Fruit fly (Drosophila melanogaster) Kc167 (cell line): Measurements from ENCODE around the gene CG5882.

Experiments
- insv ChIP-seq: fragments of >200 bp; optimal IDR thresholded peaks from 3 replicates; lab custom pipeline; 2018; ENCODE audit warnings: missing external identifiers
- psq ChIP-seq: fragments of >200 bp; optimal IDR thresholded peaks from 2 replicates; lab custom pipeline; 2017; ENCODE audit warnings: missing external identifiers

DNA sequence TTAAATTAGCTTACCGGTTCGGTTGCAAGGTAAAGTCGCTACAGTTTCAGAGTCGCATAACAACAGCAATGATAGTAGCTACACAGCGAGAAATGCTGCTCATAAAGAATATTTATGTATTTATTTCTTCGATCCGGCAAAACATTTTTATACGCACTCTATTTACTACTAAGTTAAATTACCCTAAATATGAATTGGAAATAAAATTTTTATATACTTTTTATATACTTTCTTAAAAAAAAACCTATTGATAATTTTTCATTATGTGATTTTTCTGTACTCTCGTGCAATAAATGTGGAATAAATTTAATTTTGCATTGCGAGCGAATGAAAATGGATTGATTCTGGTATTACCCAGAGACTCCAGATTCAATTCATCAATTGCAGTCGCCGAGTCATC, 17.5 kb upstream of the CG5882 start, which contains the start of gene Jhbp11:
- no peak for TF ChIP-seq psq (lab: Kevin White, UChicago)
- no peak for TF ChIP-seq insv (lab: Kevin White, UChicago)
